Fruit fly (Drosophila melanogaster): ENCODE data around the gene tgo.

The tgo gene

dm6 chr3R:9050519-9051119, 30.8 kb upstream of the tgo start, which contains the start of gene Nmdmc (continued):
- no peak for TF ChIP-seq CG8924 (tag; optimal IDR thresholded peaks at IDR 0.05)
- TF ChIP-seq CG10565 (GFP tag; optimal IDR thresholded peaks at IDR 0.05) = no peak
- no peak for TF ChIP-seq CG17385 (GFP tag; optimal IDR thresholded peaks at IDR 0.05)
- TF ChIP-seq CG7556 (GFP tag; optimal IDR thresholded peaks at IDR 0.05) = no peak
- TF ChIP-seq CG2116 (GFP tag; optimal IDR thresholded peaks at IDR 0.05) = peak; percentile 57
- no peak for TF ChIP-seq rib (GFP tag; IDR thresholded peaks at IDR 0.05)
- peak; percentile 11 for TF ChIP-seq sd (tag; optimal IDR thresholded peaks at IDR 0.05)
- no peak for TF ChIP-seq Nf-YA (GFP tag; IDR thresholded peaks at IDR 0.05)
- TF ChIP-seq yki (optimal IDR thresholded peaks at IDR 0.05) = no peak
- peak; percentile 66 for TF ChIP-seq CG4617 (GFP tag; optimal IDR thresholded peaks at IDR 0.05; ENCODE audit: borderline replicate concordance)
- TF ChIP-seq p53 (GFP tag; optimal IDR thresholded peaks at IDR 0.05) = no peak
- TF ChIP-seq sens-2 (GFP tag; IDR thresholded peaks at IDR 0.05) = no peak
- TF ChIP-seq CoRest (tag; optimal IDR thresholded peaks at IDR 0.05) = peak; percentile 29
- TF ChIP-seq Eip74EF (GFP tag; optimal IDR thresholded peaks at IDR 0.05) = no peak
- TF ChIP-seq twi (tag; optimal IDR thresholded peaks at IDR 0.05) = no peak
- TF ChIP-seq Trl (optimal IDR thresholded peaks at IDR 0.05) = no peak
- TF ChIP-seq Trl (GFP tag; optimal IDR thresholded peaks at IDR 0.05) = no peak
- no peak for TF ChIP-seq CG17802 (tag; optimal IDR thresholded peaks at IDR 0.05)
- TF ChIP-seq Opbp (GFP tag; IDR thresholded peaks at IDR 0.05; ENCODE audit: partially characterized antibody) = no peak
- no peak for TF ChIP-seq chn (GFP tag; optimal IDR thresholded peaks at IDR 0.05)
- TF ChIP-seq Atf6 (GFP tag; IDR thresholded peaks at IDR 0.05) = no peak
- TF ChIP-seq sug (tag; optimal IDR thresholded peaks at IDR 0.05) = peak; percentile 38
- no peak for TF ChIP-seq dpn (GFP tag; optimal IDR thresholded peaks at IDR 0.05)
- TF ChIP-seq Dp (GFP tag; optimal IDR thresholded peaks at IDR 0.05) = peak; percentile 91
- peak; percentile 29 for TF ChIP-seq lbe (GFP tag; optimal IDR thresholded peaks at IDR 0.05)
- TF ChIP-seq dm (GFP tag; optimal IDR thresholded peaks at IDR 0.05) = no peak
- TF ChIP-seq Taf1 (GFP tag; IDR thresholded peaks at IDR 0.05) = no peak
- TF ChIP-seq CG11093 (GFP tag; IDR thresholded peaks at IDR 0.05) = no peak
- peak; percentile 26 for TF ChIP-seq HmgZ (tag; optimal IDR thresholded peaks at IDR 0.05)

- no peak for TF ChIP-seq tio (GFP tag; optimal IDR thresholded peaks at IDR 0.05)
- no peak for TF ChIP-seq Asciz (GFP tag; optimal IDR thresholded peaks at IDR 0.05)
- TF ChIP-seq CG13894 (tag; optimal IDR thresholded peaks at IDR 0.05) = peak; percentile 57
- TF ChIP-seq ato (GFP tag; IDR thresholded peaks at IDR 0.05; ENCODE audit: partially characterized antibody) = no peak
- no peak for TF ChIP-seq fd102C (GFP tag; optimal IDR thresholded peaks at IDR 0.05)
- no peak for TF ChIP-seq CG9215 (GFP tag; IDR thresholded peaks at IDR 0.05)
- TF ChIP-seq Dref (GFP tag; IDR thresholded peaks at IDR 0.05) = no peak
- peak; percentile 53 for TF ChIP-seq Med (GFP tag)
- no peak for TF ChIP-seq so (GFP tag; IDR thresholded peaks at IDR 0.05)
- no peak for TF ChIP-seq CG6175 (GFP tag; IDR thresholded peaks at IDR 0.05)
- TF ChIP-seq CG8290 (GFP tag; optimal IDR thresholded peaks at IDR 0.05) = no peak
- TF ChIP-seq CG8290 (tag; optimal IDR thresholded peaks at IDR 0.05) = peak in 1 of 2 experiments; percentile 29
- peak; percentile 31 for TF ChIP-seq lab (GFP tag; optimal IDR thresholded peaks at IDR 0.05)
- no peak for TF ChIP-seq Myb (GFP tag; optimal IDR thresholded peaks at IDR 0.05)
- no peak for TF ChIP-seq CG4282 (GFP tag; optimal IDR thresholded peaks at IDR 0.05)
- no peak for TF ChIP-seq CG32767 (GFP tag; IDR thresholded peaks at IDR 0.05)
- TF ChIP-seq Fer1 (GFP tag; optimal IDR thresholded peaks at IDR 0.05) = no peak
- peak; percentile 22 for TF ChIP-seq CG15269 (tag; optimal IDR thresholded peaks at IDR 0.05)
- TF ChIP-seq jing (GFP tag; optimal IDR thresholded peaks at IDR 0.05) = no peak
- TF ChIP-seq CG2116 (GFP tag; optimal IDR thresholded peaks at IDR 0.05) = no peak
- no peak for TF ChIP-seq B-H2 (GFP tag; optimal IDR thresholded peaks at IDR 0.05)
- TF ChIP-seq CG14965 (GFP tag; optimal IDR thresholded peaks at IDR 0.05; ENCODE audit: borderline replicate concordance) = no peak
These were observed 29.5 kb upstream of the tgo start for dm6 chr3R:9049091-9049981.

Measured in whole organism, embryonic.